Worm (Caenorhabditis elegans): ENCODE data around the gene M03B6.1.

DNA sequence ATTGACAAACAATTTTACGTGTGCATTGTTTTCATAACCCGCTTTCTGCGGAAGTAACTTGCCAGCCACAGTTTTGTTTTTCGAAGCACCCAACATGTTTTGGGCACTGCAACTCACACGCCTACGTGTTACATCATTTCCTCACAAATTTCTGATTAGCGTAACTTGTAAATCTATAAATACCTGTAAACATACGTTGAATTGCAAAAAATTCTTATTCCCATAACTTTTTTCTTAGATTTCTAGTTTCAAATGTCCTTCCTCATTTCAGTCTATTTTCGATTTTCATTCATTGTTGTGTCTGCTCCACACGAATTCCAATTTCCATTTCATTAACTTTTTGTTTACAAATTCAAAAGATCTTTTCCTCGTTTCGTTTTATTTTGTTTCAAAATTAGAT, 1.1 kb upstream of the M03B6.1 start:
- TF ChIP-seq unc-62 (GFP tag; optimal IDR thresholded peaks at IDR 0.05) (no peak), nhr-67 (tag; optimal IDR thresholded peaks at IDR 0.05) (no peak), ama-1 (optimal IDR thresholded peaks at IDR 0.05) (no peak), nhr-12 (tag; optimal IDR thresholded peaks at IDR 0.05) (no peak), egl-27 (tag; optimal IDR thresholded peaks at IDR 0.05) (no peak), ztf-11 (tag; optimal IDR thresholded peaks at IDR 0.05) (no peak), ceh-9 (tag; optimal IDR thresholded peaks at IDR 0.05) (no peak), mdl-1 (tag; optimal IDR thresholded peaks at IDR 0.05) (no peak), lin-39 (tag; optimal IDR thresholded peaks at IDR 0.05) (no peak), tbx-2 (tag; optimal IDR thresholded peaks at IDR 0.05) (no peak)
